Worm (Caenorhabditis elegans): ENCODE measurements around the gene C39B10.5.

C39B10.5 gene

DNA sequence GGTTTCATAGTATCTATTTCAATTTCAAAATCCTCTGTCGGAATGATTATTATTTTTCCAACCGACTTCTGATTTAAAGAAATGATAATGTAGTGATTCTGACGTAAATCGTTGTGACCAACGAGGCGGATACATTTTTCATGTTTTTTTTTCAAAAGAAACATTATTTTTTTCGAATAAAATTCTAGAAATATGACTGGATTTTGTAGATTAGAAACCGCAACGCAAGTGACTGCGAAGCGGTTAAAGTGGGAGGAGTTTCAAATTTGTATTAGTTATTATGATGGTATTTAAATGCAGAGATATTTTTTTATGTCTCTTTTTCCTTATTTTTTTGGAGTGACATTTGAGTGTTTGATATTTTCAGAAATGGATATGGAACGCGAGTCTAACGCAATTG lies at the start of gene C39B10.5:
Gene C39B10.5, plus strand, starts transcription at position 362 of the 400 bp plus-strand sequence.
- TF ChIP-seq him-1 (tag; optimal IDR thresholded peaks at IDR 0.05) (no peak), dao-5 (tag; optimal IDR thresholded peaks at IDR 0.05) (no peak), W03F9.2 (tag; optimal IDR thresholded peaks at IDR 0.05) (no peak)

DNA sequence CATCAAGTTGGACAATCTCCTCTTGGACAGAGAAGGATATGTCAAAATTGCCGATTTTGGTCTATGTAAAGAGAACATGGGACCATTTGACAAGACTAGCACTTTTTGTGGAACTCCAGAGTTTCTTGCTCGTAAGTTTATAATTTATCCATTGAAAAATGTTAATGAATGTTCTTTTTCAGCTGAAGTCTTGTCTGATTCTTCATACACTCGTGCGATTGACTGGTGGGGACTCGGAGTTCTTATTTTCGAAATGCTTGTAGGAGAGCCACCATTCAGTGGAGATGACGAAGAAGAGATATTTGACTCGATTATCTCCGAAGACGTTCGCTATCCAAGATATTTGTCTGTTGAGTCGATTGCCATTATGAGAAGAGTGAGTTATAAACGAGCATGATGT lies 46.0 kb upstream of the C39B10.5 start:
- TF ChIP-seq W03F9.2 (tag; optimal IDR thresholded peaks at IDR 0.05): no peak
- no peak for TF ChIP-seq dao-5 (tag; optimal IDR thresholded peaks at IDR 0.05)
- TF ChIP-seq him-1 (tag; optimal IDR thresholded peaks at IDR 0.05): no peak

DNA sequence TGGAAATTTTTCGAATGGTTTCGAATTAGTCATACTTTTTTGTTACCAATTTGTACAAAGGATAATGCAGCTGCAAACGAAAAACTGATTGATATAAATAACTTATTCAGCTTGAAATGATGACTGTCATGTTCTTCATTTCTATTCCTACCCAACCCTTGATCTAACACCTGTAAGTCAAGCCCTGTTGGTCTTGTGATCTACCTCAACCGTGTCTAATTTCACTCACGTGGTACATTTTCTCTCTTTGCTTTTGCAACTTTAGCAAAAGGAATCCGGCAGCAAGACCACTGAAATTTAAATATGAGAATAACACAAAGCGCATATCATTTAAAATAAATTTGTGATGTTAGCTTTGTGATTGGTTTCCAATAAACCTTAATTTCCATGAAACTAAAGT lies 43.1 kb upstream of the C39B10.5 start:
- TF ChIP-seq W03F9.2 (tag; optimal IDR thresholded peaks at IDR 0.05) (no peak), dao-5 (tag; optimal IDR thresholded peaks at IDR 0.05) (no peak)

DNA sequence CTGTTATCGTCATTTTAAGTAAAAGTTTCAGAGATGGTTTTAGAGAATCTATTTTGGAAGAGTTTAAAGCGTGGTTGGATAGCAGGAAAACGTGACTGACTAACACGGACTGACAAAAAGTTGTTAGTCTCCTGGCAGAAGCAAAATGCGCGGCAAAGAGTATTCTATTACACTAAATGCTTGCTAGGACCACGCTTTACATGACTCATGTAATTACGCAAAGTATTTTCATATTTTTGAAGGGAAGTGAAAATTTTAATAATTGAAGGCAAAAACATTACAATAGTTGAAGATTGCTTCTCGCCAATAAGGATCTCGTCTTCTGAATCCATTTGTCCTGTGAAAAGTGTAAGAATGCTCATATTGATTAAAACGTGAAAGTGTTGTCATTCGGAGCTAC lies 40.9 kb upstream of the C39B10.5 start, which contains the start of gene gur-3:
Gene gur-3, minus strand, starts transcription at position 101 of the 400 bp plus-strand sequence.
- no peak for TF ChIP-seq him-1 (tag; optimal IDR thresholded peaks at IDR 0.05)
- no peak for TF ChIP-seq W03F9.2 (tag; optimal IDR thresholded peaks at IDR 0.05)
- TF ChIP-seq dao-5 (tag; optimal IDR thresholded peaks at IDR 0.05): no peak

DNA sequence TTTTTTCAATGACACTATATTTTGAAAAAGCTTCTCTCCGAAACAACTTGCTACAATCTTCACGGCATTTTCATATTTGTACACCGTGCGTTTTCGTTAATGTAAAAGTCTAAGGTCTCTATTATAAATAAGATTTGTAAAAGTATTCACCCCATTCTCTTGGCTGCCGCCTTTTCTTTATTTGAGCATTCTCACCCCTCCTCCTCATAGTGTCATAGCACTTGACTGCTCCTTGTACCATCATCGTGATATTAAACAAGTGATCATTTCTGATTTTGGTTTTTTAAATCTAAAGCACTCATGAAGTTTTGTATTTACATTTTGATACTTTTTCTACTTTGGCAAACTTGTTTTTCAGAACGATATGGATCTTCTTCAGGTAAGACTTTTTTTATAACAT lies 40.3 kb upstream of the C39B10.5 start, which contains the start of gene ZC504.1:
Gene ZC504.1, plus strand, starts transcription at position 301 of the 400 bp plus-strand sequence.
- TF ChIP-seq W03F9.2 (tag; optimal IDR thresholded peaks at IDR 0.05): no peak
- no peak for TF ChIP-seq him-1 (tag; optimal IDR thresholded peaks at IDR 0.05)
- no peak for TF ChIP-seq dao-5 (tag; optimal IDR thresholded peaks at IDR 0.05)

DNA sequence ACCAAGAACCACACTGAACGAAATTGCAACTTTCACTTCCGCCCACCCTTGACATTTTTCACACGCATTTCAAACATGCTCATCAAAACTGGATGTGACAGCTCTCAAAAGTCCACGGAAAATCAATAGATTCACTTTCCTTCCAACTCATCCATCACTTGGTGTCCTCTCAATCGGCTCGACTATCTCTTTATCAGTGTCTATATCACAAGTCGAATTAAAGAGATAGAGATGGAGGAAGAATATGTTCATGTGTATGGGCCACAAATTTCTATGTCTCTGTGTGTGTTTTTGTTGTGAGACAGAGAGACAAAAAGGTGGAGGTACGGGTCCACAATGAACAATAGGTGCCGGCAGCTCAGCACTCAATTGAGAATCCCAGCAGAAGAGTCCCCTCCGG lies 36.6 kb upstream of the C39B10.5 start:
- TF ChIP-seq him-1 (tag; optimal IDR thresholded peaks at IDR 0.05): no peak
- TF ChIP-seq W03F9.2 (tag; optimal IDR thresholded peaks at IDR 0.05): no peak
- no peak for TF ChIP-seq dao-5 (tag; optimal IDR thresholded peaks at IDR 0.05)

DNA sequence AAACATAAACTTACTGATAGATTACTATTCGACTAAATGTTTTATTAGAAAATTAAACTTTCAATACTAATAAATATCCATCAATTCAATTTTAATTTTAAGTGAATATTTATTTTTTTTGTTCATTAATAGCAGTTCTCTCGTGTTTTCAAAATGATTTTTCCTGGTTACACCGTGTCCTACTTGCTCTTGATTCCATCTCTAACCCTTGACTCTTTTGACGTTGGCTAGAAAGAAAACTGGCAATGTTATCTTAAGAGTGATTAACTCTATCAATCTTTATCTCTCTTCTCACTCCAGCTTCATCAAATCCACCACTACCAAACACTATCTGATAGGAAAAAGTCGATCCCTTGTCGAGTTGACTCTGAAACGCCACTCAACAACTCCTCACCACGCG lies 34.7 kb upstream of the C39B10.5 start, which contains the start of gene acr-8:
Gene acr-8, plus strand, starts transcription at position 301 of the 400 bp plus-strand sequence.
- no peak for TF ChIP-seq him-1 (tag; optimal IDR thresholded peaks at IDR 0.05)
- no peak for TF ChIP-seq dao-5 (tag; optimal IDR thresholded peaks at IDR 0.05)
- no peak for TF ChIP-seq W03F9.2 (tag; optimal IDR thresholded peaks at IDR 0.05)

DNA sequence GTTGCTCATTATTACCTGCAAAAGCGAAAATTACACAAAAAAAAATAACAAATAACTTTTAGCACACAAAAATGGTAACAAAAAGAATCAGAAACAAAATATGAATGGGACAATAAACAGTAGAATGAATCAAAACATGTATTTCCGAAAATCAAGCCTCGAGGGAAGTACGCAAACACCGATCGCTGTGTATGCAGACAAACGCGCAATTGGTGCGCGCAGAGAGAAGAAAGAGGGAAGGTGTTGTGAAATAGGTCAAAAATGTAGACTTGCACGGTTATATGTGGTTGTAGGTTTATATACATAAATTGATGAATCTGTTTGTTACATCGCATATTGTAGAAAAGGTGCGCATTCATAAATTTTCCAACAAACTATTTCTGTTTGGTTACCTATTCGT lies 27.4 kb upstream of the C39B10.5 start, which contains the start of gene cdk-11.2:
Gene cdk-11.2, minus strand, starts transcription at position 23 of the 400 bp plus-strand sequence.
- no peak for TF ChIP-seq W03F9.2 (tag; optimal IDR thresholded peaks at IDR 0.05)
- TF ChIP-seq him-1 (tag; optimal IDR thresholded peaks at IDR 0.05): no peak
- no peak for TF ChIP-seq dao-5 (tag; optimal IDR thresholded peaks at IDR 0.05)

DNA sequence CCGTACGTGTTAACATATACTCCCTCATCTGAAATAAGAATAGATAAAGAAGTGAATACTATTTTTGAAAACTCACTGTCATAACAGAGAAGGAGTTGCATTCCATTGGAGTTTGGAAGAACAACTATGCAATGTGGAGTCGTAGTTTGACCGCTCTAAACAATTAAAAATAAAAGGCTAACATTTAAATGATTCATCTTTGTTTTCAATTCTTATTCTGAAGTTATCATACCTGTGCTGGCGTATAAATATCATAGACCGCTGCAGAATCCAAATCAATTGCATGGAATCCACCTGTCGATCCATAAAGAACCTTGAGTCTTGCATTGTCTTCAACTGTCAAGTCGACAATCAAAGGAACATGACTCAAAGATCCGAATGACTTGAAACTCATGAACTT lies 24.4 kb upstream of the C39B10.5 start:
- no peak for TF ChIP-seq W03F9.2 (tag; optimal IDR thresholded peaks at IDR 0.05)
- TF ChIP-seq him-1 (tag; optimal IDR thresholded peaks at IDR 0.05): no peak
- no peak for TF ChIP-seq dao-5 (tag; optimal IDR thresholded peaks at IDR 0.05)

DNA sequence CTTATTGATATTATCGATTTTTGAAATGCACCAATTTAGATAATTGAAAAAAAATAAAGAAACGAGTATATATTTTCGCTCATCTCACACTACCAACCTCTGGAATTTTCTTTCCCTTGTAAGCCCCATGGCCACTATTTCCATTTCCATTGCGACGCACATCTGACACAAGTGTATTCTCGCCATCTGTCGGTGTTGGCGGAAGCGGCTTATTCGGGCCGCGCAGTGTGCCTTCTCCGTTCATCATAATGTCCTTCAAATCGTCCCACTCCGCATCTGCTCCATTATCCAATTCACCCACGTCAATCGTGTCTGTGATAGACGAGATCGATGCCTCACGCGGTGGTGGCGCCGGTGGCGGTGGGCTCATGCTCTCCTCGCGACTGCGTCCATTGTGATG lies 22.4 kb upstream of the C39B10.5 start:
- TF ChIP-seq W03F9.2 (tag; optimal IDR thresholded peaks at IDR 0.05) (no peak), dao-5 (tag; optimal IDR thresholded peaks at IDR 0.05) (no peak), him-1 (tag; optimal IDR thresholded peaks at IDR 0.05) (no peak)

DNA sequence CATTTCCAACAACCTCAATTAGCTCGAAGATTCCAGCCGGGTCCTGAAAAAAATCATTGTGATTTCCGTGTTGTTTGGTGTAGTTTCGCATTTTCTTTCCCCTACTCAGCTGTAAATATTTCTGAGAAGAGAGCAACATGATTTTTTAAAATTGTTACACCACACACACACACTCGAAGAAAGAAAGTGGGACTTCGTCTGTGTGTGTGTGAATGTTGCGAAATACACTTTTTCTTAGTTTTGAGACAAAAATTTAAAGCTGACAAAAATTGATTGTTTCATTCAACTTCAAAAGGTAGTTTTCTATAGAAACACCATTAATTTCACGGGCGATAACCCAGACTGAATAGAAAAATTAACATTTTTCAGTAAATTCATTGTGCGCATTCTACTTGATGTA lies 19.0 kb upstream of the C39B10.5 start:
- TF ChIP-seq W03F9.2 (tag; optimal IDR thresholded peaks at IDR 0.05): no peak
- no peak for TF ChIP-seq him-1 (tag; optimal IDR thresholded peaks at IDR 0.05)
- no peak for TF ChIP-seq dao-5 (tag; optimal IDR thresholded peaks at IDR 0.05)

DNA sequence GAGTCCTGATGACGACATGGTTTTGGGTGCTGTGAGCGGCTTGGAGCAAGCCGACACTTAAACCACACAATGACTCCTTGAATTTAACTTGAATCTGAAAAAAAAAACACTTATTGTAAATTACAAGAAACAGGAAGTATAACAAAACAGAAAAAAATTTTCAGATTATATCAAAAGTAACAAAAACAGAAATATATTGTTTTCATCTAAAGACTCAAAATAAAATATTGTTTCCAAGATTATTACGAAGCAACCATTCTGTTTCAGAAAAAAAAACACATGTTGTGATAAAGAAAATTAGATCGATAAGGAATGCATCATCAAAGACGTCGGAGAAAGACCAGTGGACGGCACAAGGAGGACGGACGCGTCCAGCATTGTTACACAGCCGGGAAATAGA lies 18.6 kb upstream of the C39B10.5 start, which contains the start of gene mig-15:
Gene mig-15, minus strand, starts transcription at position 101 of the 400 bp plus-strand sequence.
- TF ChIP-seq W03F9.2 (tag; optimal IDR thresholded peaks at IDR 0.05) (no peak), him-1 (tag; optimal IDR thresholded peaks at IDR 0.05) (no peak), dao-5 (tag; optimal IDR thresholded peaks at IDR 0.05) (no peak)

DNA sequence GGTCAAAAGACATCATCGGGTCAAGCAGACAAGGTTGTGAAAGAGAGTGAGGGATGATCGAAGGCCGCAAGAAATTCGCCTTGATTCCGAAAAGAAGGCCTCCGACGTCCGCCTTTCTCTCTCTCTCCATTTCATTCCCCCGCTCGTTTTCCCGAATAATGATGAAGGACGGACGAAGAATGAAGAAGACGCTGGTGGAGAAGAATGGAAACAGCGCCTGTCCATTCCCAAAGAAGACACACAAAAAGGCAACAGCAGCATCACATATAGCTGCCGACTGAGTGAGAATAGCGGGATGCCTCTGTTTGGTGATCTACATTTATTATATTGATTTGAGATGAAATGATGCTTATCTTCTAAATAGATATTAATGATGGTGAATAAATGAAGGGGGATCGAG lies 17.9 kb upstream of the C39B10.5 start:
- TF ChIP-seq W03F9.2 (tag; optimal IDR thresholded peaks at IDR 0.05): no peak
- no peak for TF ChIP-seq dao-5 (tag; optimal IDR thresholded peaks at IDR 0.05)
- TF ChIP-seq him-1 (tag; optimal IDR thresholded peaks at IDR 0.05): no peak

DNA sequence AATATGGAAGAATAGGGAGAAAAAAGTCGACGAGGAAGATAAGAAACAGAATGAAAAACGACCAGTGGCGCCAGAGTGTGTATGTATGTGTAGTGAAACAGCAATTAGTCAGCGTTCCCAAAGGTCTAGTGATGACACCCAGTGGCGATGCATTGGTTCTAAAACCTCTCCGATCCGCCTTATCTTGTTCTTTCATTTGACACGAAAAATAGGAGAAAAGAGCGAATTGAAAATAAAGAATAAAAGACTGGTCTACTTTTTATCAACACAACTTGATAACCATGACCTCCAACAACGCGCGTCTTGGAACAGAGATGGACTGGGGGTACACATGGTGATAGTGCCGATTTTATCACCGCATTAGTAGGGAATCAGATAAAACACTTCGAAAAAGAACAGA lies 16.3 kb upstream of the C39B10.5 start:
- TF ChIP-seq dao-5 (tag; optimal IDR thresholded peaks at IDR 0.05): no peak
- no peak for TF ChIP-seq him-1 (tag; optimal IDR thresholded peaks at IDR 0.05)
- TF ChIP-seq W03F9.2 (tag; optimal IDR thresholded peaks at IDR 0.05): no peak

DNA sequence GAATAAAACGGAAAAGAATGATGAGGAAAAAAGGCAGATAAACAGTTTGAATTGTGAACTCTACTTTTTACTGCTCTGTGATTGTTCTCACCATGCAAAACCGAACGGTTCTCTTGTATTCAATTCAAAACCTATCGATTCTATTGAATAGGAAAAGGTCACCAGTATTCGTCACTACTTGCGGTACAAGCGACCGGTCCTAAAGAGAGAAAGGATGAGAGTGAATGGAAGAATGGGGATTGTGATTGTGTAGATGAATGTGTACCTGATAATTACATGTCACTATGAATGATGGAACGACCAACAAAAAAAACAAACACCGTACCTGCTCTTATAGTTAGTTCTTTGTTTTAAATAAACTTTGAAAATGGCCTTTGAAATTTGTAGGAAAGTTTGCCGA lies 14.4 kb upstream of the C39B10.5 start:
- no peak for TF ChIP-seq dao-5 (tag; optimal IDR thresholded peaks at IDR 0.05)
- no peak for TF ChIP-seq him-1 (tag; optimal IDR thresholded peaks at IDR 0.05)
- no peak for TF ChIP-seq W03F9.2 (tag; optimal IDR thresholded peaks at IDR 0.05)
